Worm (Caenorhabditis elegans) whole organism, midembryonic: ENCODE results near the gene Y51H7C.1.
"Not testable (repeated sequence)": the region's sequence is repeated elsewhere in the genome, so short reads cannot be mapped to it uniquely, and the experiment has no call there.

ENCODE experiments used
- cog-1 ChIP-seq: sonication (generic microtip); optimal IDR thresholded peaks from 2 replicates; lab custom pipeline; 2016; ENCODE audit warnings: missing genetic modification characterization, missing compliant biosample characterization
- flt-1 ChIP-seq: fragments of 200-800 bp; sonication (Bioruptor generic); IDR thresholded peaks from 2 replicates; pipeline ENCODE4 v1.3.6; 2022; ENCODE audit warnings: missing genetic modification characterization, missing compliant biosample characterization
- tab-1 ChIP-seq: fragments of 200-800 bp; sonication (Bioruptor generic); IDR thresholded peaks from 2 replicates; pipeline ENCODE4 v1.3.6; 2022; ENCODE audit warnings: missing genetic modification characterization, missing compliant biosample characterization

- not testable (repeated sequence) for TF ChIP-seq tab-1; flt-1 (GFP tag; lab: Robert Waterston, UW); cog-1 (tag; lab: Kevin White, UChicago)
These were observed 20.7 kb upstream of the Y51H7C.1 start, which contains the start of gene Y51H7C.12 for ce11 chrII:1446696-1447293.
